Worm (Caenorhabditis elegans) whole organism, L3 larva: ENCODE data around the gene mct-6.

Source experiments
- aly-2 ChIP-seq: fragments of 150-350 bp; optimal IDR thresholded peaks from 2 replicates; lab custom pipeline; 2014; ENCODE audit warnings: missing biosample characterization, missing genetic modification characterization
- ama-1 ChIP-seq: fragments of 150-350 bp; optimal IDR thresholded peaks from 2 replicates; lab custom pipeline; 2018
- elt-3 ChIP-seq, 3 experiments: fragments of 150-350 bp in 1 of 3; sonication (generic microtip) in 2 of 3; optimal IDR thresholded peaks; 2 replicates in 2 of 3; 4 replicates in 1 of 3; lab custom pipeline; 2014 to 2017; ENCODE audit warnings: missing biosample characterization in 3 of 3, missing genetic modification characterization in 3 of 3
- nhr-25 ChIP-seq: sonication (generic microtip); optimal IDR thresholded peaks from 2 replicates; lab custom pipeline; 2017; ENCODE audit warnings: missing biosample characterization, missing genetic modification characterization
- nhr-76 ChIP-seq: fragments of 150-350 bp; sonication (generic microtip); optimal IDR thresholded peaks from 5 replicates; lab custom pipeline; 2014; ENCODE audit warnings: missing biosample characterization, missing genetic modification characterization

ce11 chrX:16721930-16722329 lies 48.4 kb downstream of the mct-6 start:
- no peak for TF ChIP-seq aly-2
- no peak for TF ChIP-seq elt-3 (tag; optimal IDR thresholded peaks at IDR 0.05; lab: Kevin White, UChicago)
- no peak for TF ChIP-seq ama-1 (lab: Kevin White, UChicago)
- TF ChIP-seq nhr-25 = no peak
- no peak for TF ChIP-seq nhr-76
